Fruit fly (Drosophila melanogaster) whole organism, prepupa: Measurements from ENCODE around the gene CG43336.
A peak's percentile ranks its signal among the peaks of the same experiment; 100 is the strongest.

Experiments used
- Blimp-1 ChIP-seq: fragments of 200-800 bp; sonication (Bioruptor generic); optimal IDR thresholded peaks from 3 replicates; lab custom pipeline; 2017; ENCODE audit warnings: missing biosample characterization, missing genetic modification characterization, mild to moderate bottlenecking, moderate library complexity, missing genetic modification reagents
- CG10669 ChIP-seq: fragments of 200-800 bp; sonication (Bioruptor generic); optimal IDR thresholded peaks from 3 replicates; lab custom pipeline; 2018; ENCODE audit warnings: missing biosample characterization, mild to moderate bottlenecking, missing genetic modification characterization, moderate library complexity
- CG11762 ChIP-seq: fragments of 200-800 bp; sonication (Bioruptor generic); optimal IDR thresholded peaks from 3 replicates; lab custom pipeline; 2016; ENCODE audit warnings: missing biosample characterization, missing genetic modification characterization; ENCODE audit not compliant: insufficient read depth
- CG11902 ChIP-seq: fragments of 200-800 bp; sonication (Bioruptor generic); optimal IDR thresholded peaks from 3 replicates; lab custom pipeline; 2016; ENCODE audit warnings: missing biosample characterization, missing genetic modification characterization
- CG15336 ChIP-seq: fragments of 200-800 bp; sonication (Bioruptor generic); IDR thresholded peaks from 2 replicates; pipeline ENCODE4 v1.3.6; 2022; ENCODE audit warnings: missing biosample characterization, missing genetic modification characterization
- CG1621 ChIP-seq: fragments of 200-800 bp; sonication (Bioruptor generic); optimal IDR thresholded peaks from 3 replicates; lab custom pipeline; 2018; ENCODE audit warnings: missing biosample characterization, mild to moderate bottlenecking, missing genetic modification characterization
- CG32006 ChIP-seq: fragments of 200-800 bp; sonication (Bioruptor generic); optimal IDR thresholded peaks from 3 replicates; lab custom pipeline; 2017; ENCODE audit warnings: missing biosample characterization, mild to moderate bottlenecking, missing genetic modification characterization
- CG34406 ChIP-seq: fragments of 200-800 bp; sonication (Bioruptor generic); optimal IDR thresholded peaks from 3 replicates; lab custom pipeline; 2016; ENCODE audit warnings: missing biosample characterization, missing genetic modification characterization
- CG4318 ChIP-seq: fragments of 200-800 bp; sonication (Bioruptor generic); optimal IDR thresholded peaks from 3 replicates; lab custom pipeline; 2017; ENCODE audit warnings: missing biosample characterization, mild to moderate bottlenecking, missing genetic modification characterization
- CG6163 ChIP-seq: fragments of 200-800 bp; sonication (Bioruptor generic); IDR thresholded peaks from 3 replicates; pipeline ENCODE4 v1.3.6; 2022; ENCODE audit warnings: missing biosample characterization, missing genetic modification characterization
- CG6276 ChIP-seq: fragments of 200-800 bp; sonication (Bioruptor generic); optimal IDR thresholded peaks from 2 replicates; lab custom pipeline; 2017; ENCODE audit warnings: missing biosample characterization, mild to moderate bottlenecking, missing genetic modification characterization
- CG6792 ChIP-seq: fragments of 200-800 bp; sonication (Bioruptor generic); optimal IDR thresholded peaks from 3 replicates; lab custom pipeline; 2016; ENCODE audit warnings: missing biosample characterization, missing genetic modification characterization
- CG6808 ChIP-seq: fragments of 200-800 bp; sonication (Bioruptor generic); optimal IDR thresholded peaks from 3 replicates; lab custom pipeline; 2017; ENCODE audit warnings: missing biosample characterization, missing genetic modification characterization, mild to moderate bottlenecking, moderate library complexity, missing genetic modification reagents
- CG7368 ChIP-seq: fragments of 200-800 bp; sonication (Bioruptor generic); optimal IDR thresholded peaks from 3 replicates; lab custom pipeline; 2016; ENCODE audit warnings: missing biosample characterization, missing genetic modification characterization
- CG8119 ChIP-seq: fragments of 200-800 bp; sonication (Bioruptor generic); IDR thresholded peaks from 3 replicates; pipeline ENCODE4 v1.3.6; 2022; ENCODE audit warnings: missing biosample characterization, missing genetic modification characterization
- CG8319 ChIP-seq: fragments of 200-800 bp; sonication (Bioruptor generic); optimal IDR thresholded peaks from 3 replicates; lab custom pipeline; 2016; ENCODE audit warnings: missing biosample characterization, missing genetic modification characterization
- CG8632 ChIP-seq: fragments of 200-800 bp; sonication (Bioruptor generic); optimal IDR thresholded peaks from 3 replicates; lab custom pipeline; 2016; ENCODE audit warnings: missing biosample characterization, missing genetic modification characterization
- CG9139 ChIP-seq: fragments of 200-800 bp; sonication (Bioruptor generic); optimal IDR thresholded peaks from 3 replicates; lab custom pipeline; 2017; ENCODE audit warnings: missing biosample characterization, mild to moderate bottlenecking, missing genetic modification characterization
- Eip75B ChIP-seq: fragments of 200-800 bp; sonication (Bioruptor generic); optimal IDR thresholded peaks from 3 replicates; lab custom pipeline; 2016; ENCODE audit warnings: missing biosample characterization, missing genetic modification characterization
- Eip78C ChIP-seq: fragments of 200-800 bp; sonication (Bioruptor generic); peaks from one replicate; lab custom pipeline; 2016; ENCODE audit warnings: missing biosample characterization, missing genetic modification characterization
- Eip93F ChIP-seq: fragments of 200-800 bp; sonication (Bioruptor generic); optimal IDR thresholded peaks from 2 replicates; lab custom pipeline; 2016; ENCODE audit warnings: missing biosample characterization, mild to moderate bottlenecking, missing genetic modification characterization
- Gug ChIP-seq: fragments of 200-800 bp; sonication (Bioruptor generic); IDR thresholded peaks from 2 replicates; pipeline ENCODE4 v1.3.6; 2022; ENCODE audit warnings: missing biosample characterization, missing genetic modification characterization
- Hr38 ChIP-seq: sonication (Bioruptor generic); optimal IDR thresholded peaks from 2 replicates; lab custom pipeline; 2016; ENCODE audit warnings: missing biosample characterization, missing genetic modification characterization
- Met ChIP-seq: fragments of 200-800 bp; sonication (Bioruptor generic); optimal IDR thresholded peaks from 3 replicates; lab custom pipeline; 2016; ENCODE audit warnings: missing biosample characterization, missing genetic modification characterization
- OdsH ChIP-seq: fragments of 200-800 bp; sonication (Bioruptor generic); optimal IDR thresholded peaks from 3 replicates; lab custom pipeline; 2016; ENCODE audit warnings: missing biosample characterization, missing genetic modification characterization
- Smox ChIP-seq: fragments of 200-800 bp; sonication (Bioruptor generic); optimal IDR thresholded peaks from 3 replicates; lab custom pipeline; 2016; ENCODE audit warnings: missing biosample characterization, missing genetic modification characterization
- Sox102F ChIP-seq: fragments of 200-800 bp; sonication (Bioruptor generic); optimal IDR thresholded peaks from 2 replicates; lab custom pipeline; 2016; ENCODE audit warnings: missing biosample characterization, mild to moderate bottlenecking, missing genetic modification characterization
- Sox14 ChIP-seq: fragments of 200-800 bp; sonication (Bioruptor generic); optimal IDR thresholded peaks from 3 replicates; lab custom pipeline; 2016; ENCODE audit warnings: missing biosample characterization, missing genetic modification characterization
- Sox15 ChIP-seq: fragments of 200-800 bp; sonication (Bioruptor generic); optimal IDR thresholded peaks from 3 replicates; lab custom pipeline; 2016; ENCODE audit warnings: missing biosample characterization, missing genetic modification characterization
- achi ChIP-seq: fragments of 200-800 bp; sonication (Bioruptor generic); optimal IDR thresholded peaks from 3 replicates; lab custom pipeline; 2016; ENCODE audit warnings: missing biosample characterization, missing genetic modification characterization
- acj6 ChIP-seq: fragments of 200-800 bp; sonication (Bioruptor generic); optimal IDR thresholded peaks from 3 replicates; lab custom pipeline; 2016; ENCODE audit warnings: missing biosample characterization, missing genetic modification characterization
- cyc ChIP-seq: fragments of 200-800 bp; sonication (Bioruptor generic); optimal IDR thresholded peaks from 3 replicates; lab custom pipeline; 2016; ENCODE audit warnings: missing biosample characterization, missing genetic modification characterization
- dac ChIP-seq: fragments of 200-800 bp; sonication (Bioruptor generic); optimal IDR thresholded peaks from 2 replicates; lab custom pipeline; 2017; ENCODE audit warnings: missing biosample characterization, mild to moderate bottlenecking, missing genetic modification characterization
- dsx ChIP-seq: fragments of 200-800 bp; optimal IDR thresholded peaks from 3 replicates; lab custom pipeline; 2019; ENCODE audit warnings: missing biosample characterization, mild to moderate bottlenecking, missing genetic modification characterization, moderate library complexity; ENCODE audit not compliant: poor library complexity, severe bottlenecking
- eg ChIP-seq: fragments of 200-800 bp; sonication (Bioruptor generic); IDR thresholded peaks from 3 replicates; pipeline ENCODE4 v1.3.6; 2022; ENCODE audit warnings: missing biosample characterization, missing genetic modification characterization
- esn ChIP-seq: fragments of 200-800 bp; sonication (Bioruptor generic); optimal IDR thresholded peaks from 2 replicates; lab custom pipeline; 2016; ENCODE audit warnings: missing biosample characterization, mild to moderate bottlenecking, missing genetic modification characterization, moderate library complexity
- fd59A ChIP-seq: fragments of 200-800 bp; sonication (Bioruptor generic); optimal IDR thresholded peaks from 2 replicates; lab custom pipeline; 2017; ENCODE audit warnings: missing biosample characterization, mild to moderate bottlenecking, missing genetic modification characterization, missing genetic modification reagents
- fd85E ChIP-seq: fragments of 200-800 bp; sonication (Bioruptor generic); optimal IDR thresholded peaks from 3 replicates; lab custom pipeline; 2016; ENCODE audit warnings: missing biosample characterization, missing genetic modification characterization
- fkh ChIP-seq: fragments of 200-800 bp; sonication (Bioruptor generic); optimal IDR thresholded peaks from 3 replicates; lab custom pipeline; 2017; ENCODE audit warnings: missing biosample characterization, mild to moderate bottlenecking, missing genetic modification characterization, moderate library complexity
- lz ChIP-seq: fragments of 200-800 bp; sonication (Bioruptor generic); optimal IDR thresholded peaks from 3 replicates; lab custom pipeline; 2016; ENCODE audit warnings: missing biosample characterization, missing genetic modification characterization
- net ChIP-seq: fragments of 200-800 bp; sonication (Bioruptor generic); optimal IDR thresholded peaks from 3 replicates; lab custom pipeline; 2016; ENCODE audit warnings: missing biosample characterization, missing genetic modification characterization
- pdm3 ChIP-seq: fragments of 200-800 bp; sonication (Bioruptor generic); optimal IDR thresholded peaks from 3 replicates; lab custom pipeline; 2016; ENCODE audit warnings: missing biosample characterization, missing genetic modification characterization
- spab ChIP-seq: fragments of 200-800 bp; sonication (Bioruptor generic); optimal IDR thresholded peaks from 2 replicates; lab custom pipeline; 2017; ENCODE audit warnings: missing biosample characterization, mild to moderate bottlenecking, missing genetic modification characterization, missing genetic modification reagents
- ss ChIP-seq, 2 experiments: fragments of 200-800 bp; sonication (Bioruptor generic); optimal IDR thresholded peaks; 2 replicates in 1 of 2; 3 replicates in 1 of 2; lab custom pipeline; 2017 to 2018; ENCODE audit warnings: mild to moderate bottlenecking in 2 of 2, missing biosample characterization in 2 of 2, missing genetic modification characterization in 2 of 2, moderate library complexity in 1 of 2
- svp ChIP-seq: fragments of 200-800 bp; sonication (Bioruptor generic); peaks from one replicate; lab custom pipeline; 2016; ENCODE audit warnings: missing biosample characterization, missing genetic modification characterization
- topi ChIP-seq: fragments of 200-800 bp; sonication (Bioruptor generic); optimal IDR thresholded peaks from 3 replicates; lab custom pipeline; 2016; ENCODE audit warnings: missing biosample characterization, missing genetic modification characterization
- vri ChIP-seq: fragments of 200-800 bp; sonication (Bioruptor generic); optimal IDR thresholded peaks from 3 replicates; lab custom pipeline; 2016; ENCODE audit warnings: missing biosample characterization, mild to moderate bottlenecking, missing genetic modification characterization

Gene CG43336

dm6 chr3R:15642804-15643203, 5.8 kb downstream of the CG43336 start (continued):
- TF ChIP-seq OdsH (GFP tag; lab: Kevin White, UChicago), result peak; percentile 70
- peak; percentile 77 for TF ChIP-seq CG7368 (GFP tag; lab: Kevin White, UChicago)
- TF ChIP-seq Smox (GFP tag; lab: Kevin White, UChicago), result peak; percentile 65
- TF ChIP-seq Eip75B (GFP tag; lab: Kevin White, UChicago), result peak; percentile 75
- peak; percentile 90 for TF ChIP-seq topi
- TF ChIP-seq cyc (GFP tag; lab: Kevin White, UChicago), result peak; percentile 84
- TF ChIP-seq Eip78C, result peak; percentile 97
- TF ChIP-seq CG6163, result peak; percentile 91
- TF ChIP-seq Sox102F (GFP tag; lab: Kevin White, UChicago), result peak; percentile 71
- peak; percentile 69 to 88 for TF ChIP-seq ss (GFP tag; optimal IDR thresholded peaks at IDR 0.05; lab: Kevin White, UChicago)
- no peak for TF ChIP-seq fkh (GFP tag; lab: Kevin White, UChicago)
- peak; percentile 80 for TF ChIP-seq achi (GFP tag; lab: Kevin White, UChicago)
- TF ChIP-seq esn (GFP tag; lab: Kevin White, UChicago), result peak; percentile 82
- peak; percentile 67 for TF ChIP-seq acj6 (GFP tag; lab: Kevin White, UChicago)
- peak; percentile 82 for TF ChIP-seq Met (GFP tag; lab: Kevin White, UChicago)
- TF ChIP-seq dsx (GFP tag; lab: Kevin White, UChicago), result peak; percentile 90
- TF ChIP-seq CG10669 (GFP tag; lab: Kevin White, UChicago), result peak; percentile 89
- peak; percentile 75 for TF ChIP-seq lz
- peak; percentile 87 for TF ChIP-seq spab (GFP tag; lab: Kevin White, UChicago)
- TF ChIP-seq CG9139, result no peak
- TF ChIP-seq CG11902 (GFP tag; lab: Kevin White, UChicago), result peak; percentile 59
- peak; percentile 70 for TF ChIP-seq CG8319
- TF ChIP-seq CG8632 (GFP tag; lab: Kevin White, UChicago), result peak; percentile 70
- peak; percentile 71 for TF ChIP-seq vri (GFP tag; lab: Kevin White, UChicago)
- peak; percentile 26 for TF ChIP-seq Sox15 (GFP tag; lab: Kevin White, UChicago)
- TF ChIP-seq Blimp-1 (GFP tag; lab: Kevin White, UChicago), result peak; percentile 55
- peak; percentile 74 for TF ChIP-seq Sox14 (GFP tag; lab: Kevin White, UChicago)
- peak; percentile 55 for TF ChIP-seq CG15336
- TF ChIP-seq CG8119, result peak; percentile 51; the same call in 2 of the 3 replicates
- TF ChIP-seq Hr38 (GFP tag; lab: Kevin White, UChicago), result no peak
- peak; percentile 72 for TF ChIP-seq CG1621 (tag; lab: Kevin White, UChicago)
- TF ChIP-seq CG32006 (GFP tag; lab: Kevin White, UChicago), result peak; percentile 10
- peak; percentile 75 for TF ChIP-seq pdm3 (GFP tag; lab: Kevin White, UChicago)
- TF ChIP-seq eg, result 0 out of 3 replicates have a peak, but pooled peaks have one; percentile 36
- no peak for TF ChIP-seq CG4318
- TF ChIP-seq CG6792 (GFP tag; lab: Kevin White, UChicago), result peak; percentile 71
- TF ChIP-seq dac (GFP tag; lab: Kevin White, UChicago), result no peak
- peak; percentile 78 for TF ChIP-seq fd59A (GFP tag; lab: Kevin White, UChicago)
- TF ChIP-seq svp, result peak; percentile 95
- TF ChIP-seq, all 60 proteins: peak for 55

- no peak for TF ChIP-seq Hr38 (GFP tag; lab: Kevin White, UChicago)
- no peak for TF ChIP-seq Gug (GFP tag; lab: Robert Waterston, UW)
- peak; percentile 24 for TF ChIP-seq Sox14 (GFP tag; lab: Kevin White, UChicago)
- peak; percentile 40 for TF ChIP-seq fd59A (GFP tag; lab: Kevin White, UChicago)
- TF ChIP-seq CG6792 (GFP tag; lab: Kevin White, UChicago), result peak; percentile 64
- TF ChIP-seq Blimp-1 (GFP tag; lab: Kevin White, UChicago), result no peak
- TF ChIP-seq CG1621 (tag; lab: Kevin White, UChicago), result peak; percentile 69
- no peak for TF ChIP-seq CG6276
- peak; percentile 13 for TF ChIP-seq cyc (GFP tag; lab: Kevin White, UChicago)
- no peak for TF ChIP-seq Sox15 (GFP tag; lab: Kevin White, UChicago)
- TF ChIP-seq CG8319, result no peak
- no peak for TF ChIP-seq CG32006 (GFP tag; lab: Kevin White, UChicago)
- TF ChIP-seq CG11762, result no peak
- no peak for TF ChIP-seq dac (GFP tag; lab: Kevin White, UChicago)
- TF ChIP-seq Met (GFP tag; lab: Kevin White, UChicago), result peak; percentile 33
- peak; percentile 41 for TF ChIP-seq lz
- peak; percentile 29 for TF ChIP-seq esn (GFP tag; lab: Kevin White, UChicago)
- TF ChIP-seq fd85E (GFP tag; lab: Kevin White, UChicago), result no peak
- TF ChIP-seq CG11902 (GFP tag; lab: Kevin White, UChicago), result no peak
- peak; percentile 9 for TF ChIP-seq achi (GFP tag; lab: Kevin White, UChicago)
- no peak for TF ChIP-seq CG34406
- TF ChIP-seq Eip93F (GFP tag; lab: Kevin White, UChicago), result no peak
- TF ChIP-seq ss (GFP tag; optimal IDR thresholded peaks at IDR 0.05; lab: Kevin White, UChicago), result peak in 1 of 2 experiments; percentile 45
- peak; percentile 87 for TF ChIP-seq CG6163
- no peak for TF ChIP-seq Sox102F (GFP tag; lab: Kevin White, UChicago)
- TF ChIP-seq CG6808 (GFP tag; lab: Kevin White, UChicago), result no peak
- no peak for TF ChIP-seq eg
- TF ChIP-seq CG9139, result no peak
- TF ChIP-seq spab (GFP tag; lab: Kevin White, UChicago), result peak; percentile 5
- TF ChIP-seq net (GFP tag; lab: Kevin White, UChicago), result no peak
Observed at dm6 chr3R:15644733-15645132, 7.8 kb downstream of the CG43336 start.
